Fruit fly (Drosophila melanogaster) whole organism, embryonic: ENCODE results near the gene Bx42.

Experiments used
- Antp ChIP-seq: fragments of 200-800 bp; sonication (Bioruptor generic); optimal IDR thresholded peaks from 3 replicates; lab custom pipeline; 2016; ENCODE audit warnings: missing biosample characterization, missing genetic modification characterization
- B-H2 ChIP-seq: fragments of 200-800 bp; sonication (Bioruptor generic); optimal IDR thresholded peaks from 2 replicates; lab custom pipeline; 2018; ENCODE audit warnings: missing biosample characterization, mild to moderate bottlenecking, missing genetic modification characterization
- BtbVII ChIP-seq: fragments of 200-800 bp; sonication (Bioruptor generic); optimal IDR thresholded peaks from 3 replicates; lab custom pipeline; 2017; ENCODE audit warnings: missing biosample characterization, mild to moderate bottlenecking, missing genetic modification characterization
- CG10147 ChIP-seq: fragments of 200-800 bp; sonication (Bioruptor generic); optimal IDR thresholded peaks from 2 replicates; lab custom pipeline; 2019; ENCODE audit warnings: missing biosample characterization, mild to moderate bottlenecking, missing genetic modification characterization, moderate library complexity
- CG10321 ChIP-seq: fragments of 200-800 bp; sonication (Bioruptor generic); IDR thresholded peaks from 2 replicates; pipeline ENCODE4 v1.3.6; 2022; ENCODE audit warnings: missing biosample characterization, missing genetic modification characterization
- CG10979 ChIP-seq: fragments of 200-800 bp; sonication (Bioruptor generic); optimal IDR thresholded peaks from 2 replicates; lab custom pipeline; 2018; ENCODE audit warnings: missing biosample characterization, mild to moderate bottlenecking, missing genetic modification characterization, moderate library complexity
- CG11085 ChIP-seq: fragments of 200-800 bp; sonication (Bioruptor generic); IDR thresholded peaks from 2 replicates; pipeline ENCODE4 v1.3.6; 2022; ENCODE audit warnings: missing biosample characterization, missing genetic modification characterization
- CG11456 ChIP-seq: fragments of 200-800 bp; sonication (Bioruptor generic); IDR thresholded peaks from 3 replicates; pipeline ENCODE4 v1.3.6; 2022; ENCODE audit warnings: missing biosample characterization, missing genetic modification characterization
- CG11695 ChIP-seq: fragments of 200-800 bp; sonication (Bioruptor generic); IDR thresholded peaks from 3 replicates; pipeline ENCODE4 v1.3.6; 2022; ENCODE audit warnings: missing biosample characterization, missing genetic modification characterization
- CG12659 ChIP-seq: fragments of 200-800 bp; sonication (Bioruptor generic); optimal IDR thresholded peaks from 3 replicates; lab custom pipeline; 2017; ENCODE audit warnings: mild to moderate bottlenecking, missing biosample characterization, missing genetic modification reagents, missing genetic modification characterization
- CG15073 ChIP-seq: fragments of 200-800 bp; sonication (Bioruptor generic); optimal IDR thresholded peaks from 2 replicates; lab custom pipeline; 2016; ENCODE audit warnings: missing biosample characterization, missing genetic modification characterization
- CG1602 ChIP-seq: fragments of 200-800 bp; sonication (Bioruptor generic); optimal IDR thresholded peaks from 3 replicates; lab custom pipeline; 2016; ENCODE audit warnings: missing biosample characterization, missing genetic modification characterization
- CG1792 ChIP-seq: fragments of 200-800 bp; sonication (Bioruptor generic); optimal IDR thresholded peaks from 2 replicates; lab custom pipeline; 2016; ENCODE audit warnings: missing biosample characterization, missing genetic modification characterization
- CG2678 ChIP-seq: fragments of 200-800 bp; sonication (Bioruptor generic); optimal IDR thresholded peaks from 3 replicates; lab custom pipeline; 2019; ENCODE audit warnings: missing biosample characterization, mild to moderate bottlenecking, missing genetic modification characterization, moderate library complexity
- CG30431 ChIP-seq: fragments of 200-800 bp; sonication (Bioruptor generic); optimal IDR thresholded peaks from 2 replicates; lab custom pipeline; 2017; ENCODE audit warnings: missing biosample characterization, missing genetic modification characterization
- CG3065 ChIP-seq: fragments of 200-800 bp; sonication (Bioruptor generic); optimal IDR thresholded peaks from 2 replicates; lab custom pipeline; 2016; ENCODE audit warnings: missing biosample characterization, missing genetic modification characterization
- CG3163 ChIP-seq: fragments of 200-800 bp; sonication (Bioruptor generic); optimal IDR thresholded peaks from 3 replicates; lab custom pipeline; 2016; ENCODE audit warnings: missing biosample characterization, missing genetic modification characterization
- CG34422 ChIP-seq: fragments of 200-800 bp; sonication (Bioruptor generic); IDR thresholded peaks from 3 replicates; pipeline ENCODE4 v1.3.6; 2022; ENCODE audit warnings: missing biosample characterization, missing genetic modification characterization
- CG43689 ChIP-seq: fragments of 200-800 bp; sonication (Bioruptor generic); IDR thresholded peaks from 2 replicates; pipeline ENCODE4 v1.3.6; 2022; ENCODE audit warnings: missing biosample characterization, missing genetic modification characterization
- Deaf1 ChIP-seq: fragments of 200-800 bp; optimal IDR thresholded peaks from 3 replicates; lab custom pipeline; 2019; ENCODE audit warnings: missing biosample characterization, mild to moderate bottlenecking, missing genetic modification characterization, moderate library complexity
- Doc2 ChIP-seq: fragments of 200-800 bp; sonication (Bioruptor generic); IDR thresholded peaks from 2 replicates; pipeline ENCODE4 v1.3.6; 2022; ENCODE audit warnings: missing biosample characterization, missing genetic modification characterization
- H2.0 ChIP-seq: fragments of 200-800 bp; sonication (Bioruptor generic); IDR thresholded peaks from 2 replicates; pipeline ENCODE4 v1.3.6; 2022; ENCODE audit warnings: missing biosample characterization, missing genetic modification characterization
- HLH3B ChIP-seq: fragments of 200-800 bp; sonication (Bioruptor generic); IDR thresholded peaks from 2 replicates; pipeline ENCODE4 v1.3.6; 2022; ENCODE audit warnings: missing biosample characterization, missing genetic modification characterization
- Sox102F ChIP-seq: fragments of 200-800 bp; sonication (Bioruptor generic); optimal IDR thresholded peaks from 2 replicates; lab custom pipeline; 2018; ENCODE audit warnings: missing biosample characterization, mild to moderate bottlenecking, missing genetic modification characterization, moderate library complexity
- Sry-β ChIP-seq: fragments of 200-800 bp; sonication (Bioruptor generic); optimal IDR thresholded peaks from 2 replicates; lab custom pipeline; 2018; ENCODE audit warnings: missing biosample characterization, mild to moderate bottlenecking, missing genetic modification characterization, moderate library complexity
- Stat92E ChIP-seq, 3 experiments: fragments of >200 bp in 2 of 3; fragments of 200-800 bp in 1 of 3; sonication (Bioruptor generic) in 1 of 3; optimal IDR thresholded peaks; 2 replicates each; lab custom pipeline; 2017 to 2019; ENCODE audit warnings: missing biosample characterization in 3 of 3, missing genetic modification characterization in 3 of 3, mild to moderate bottlenecking in 1 of 3, moderate library complexity in 1 of 3
- ash1 ChIP-seq: fragments of 200-800 bp; sonication (Bioruptor generic); optimal IDR thresholded peaks from 2 replicates; lab custom pipeline; 2018; ENCODE audit warnings: missing biosample characterization, mild to moderate bottlenecking, missing genetic modification characterization
- bbx ChIP-seq: fragments of 200-800 bp; sonication (Bioruptor generic); IDR thresholded peaks from 2 replicates; pipeline ENCODE4 v1.3.6; 2022; ENCODE audit warnings: missing biosample characterization, missing genetic modification characterization; ENCODE audit not compliant: partially characterized antibody
- cas ChIP-seq: fragments of 200-800 bp; sonication (Bioruptor generic); IDR thresholded peaks from 2 replicates; pipeline ENCODE4 v1.3.6; 2022; ENCODE audit warnings: missing biosample characterization, missing genetic modification characterization
- croc ChIP-seq: fragments of 200-800 bp; sonication (Bioruptor generic); conservative IDR thresholded peaks from 3 replicates; pipeline ENCODE4 v1.3.6; 2022; ENCODE audit warnings: missing biosample characterization, missing genetic modification characterization
- dysf ChIP-seq: fragments of 200-800 bp; sonication (Bioruptor generic); IDR thresholded peaks from 3 replicates; pipeline ENCODE4 v1.3.6; 2022; ENCODE audit warnings: missing biosample characterization, missing genetic modification characterization
- en ChIP-seq: fragments of 200-800 bp; sonication (Bioruptor generic); optimal IDR thresholded peaks from 2 replicates; lab custom pipeline; 2016; ENCODE audit warnings: missing biosample characterization, missing genetic modification characterization
- esg ChIP-seq: fragments of 200-800 bp; sonication (Bioruptor generic); conservative IDR thresholded peaks from 2 replicates; pipeline ENCODE4 v1.3.6; 2022; ENCODE audit warnings: missing biosample characterization, missing genetic modification characterization
- ewg ChIP-seq: fragments of 200-800 bp; sonication (Bioruptor generic); optimal IDR thresholded peaks from 3 replicates; lab custom pipeline; 2017; ENCODE audit warnings: mild to moderate bottlenecking, missing biosample characterization, missing genetic modification reagents, missing genetic modification characterization
- gcm ChIP-seq: fragments of 200-800 bp; sonication (Bioruptor generic); optimal IDR thresholded peaks from 2 replicates; lab custom pipeline; 2019; ENCODE audit warnings: missing biosample characterization, mild to moderate bottlenecking, missing genetic modification characterization, moderate library complexity
- gsb ChIP-seq: fragments of 200-800 bp; sonication (Bioruptor generic); IDR thresholded peaks from 2 replicates; pipeline ENCODE4 v1.3.6; 2022; ENCODE audit warnings: missing biosample characterization, missing genetic modification characterization
- gsb-n ChIP-seq: fragments of 200-800 bp; sonication (Bioruptor generic); optimal IDR thresholded peaks from 3 replicates; lab custom pipeline; 2018; ENCODE audit warnings: missing biosample characterization, mild to moderate bottlenecking, missing genetic modification characterization
- inv ChIP-seq: fragments of 200-800 bp; sonication (Bioruptor generic); IDR thresholded peaks from 2 replicates; pipeline ENCODE4 v1.3.6; 2022; ENCODE audit warnings: missing biosample characterization, missing genetic modification characterization; ENCODE audit not compliant: partially characterized antibody
- klu ChIP-seq: fragments of 200-800 bp; sonication (Bioruptor generic); IDR thresholded peaks from 2 replicates; pipeline ENCODE4 v1.3.6; 2022; ENCODE audit warnings: missing biosample characterization, missing genetic modification characterization
- lab ChIP-seq: fragments of 200-800 bp; sonication (Bioruptor generic); optimal IDR thresholded peaks from 3 replicates; lab custom pipeline; 2017; ENCODE audit warnings: missing biosample characterization, missing genetic modification characterization, mild to moderate bottlenecking, moderate library complexity, missing genetic modification reagents
- nmo ChIP-seq: fragments of 200-800 bp; sonication (Bioruptor generic); optimal IDR thresholded peaks from 2 replicates; lab custom pipeline; 2018; ENCODE audit warnings: missing biosample characterization, mild to moderate bottlenecking, missing genetic modification characterization, moderate library complexity
- otp ChIP-seq: fragments of 200-800 bp; sonication (Bioruptor generic); IDR thresholded peaks from 3 replicates; pipeline ENCODE4, ENCODE4 v1.3.6; 2022; ENCODE audit warnings: missing biosample characterization, missing genetic modification characterization
- pita ChIP-seq: fragments of 200-800 bp; sonication (Bioruptor generic); optimal IDR thresholded peaks from 2 replicates; lab custom pipeline; 2017; ENCODE audit warnings: missing biosample characterization, mild to moderate bottlenecking, missing genetic modification characterization
- pros ChIP-seq: fragments of 200-800 bp; sonication (Bioruptor generic); optimal IDR thresholded peaks from 3 replicates; lab custom pipeline; 2019; ENCODE audit warnings: missing biosample characterization, mild to moderate bottlenecking, missing genetic modification characterization, moderate library complexity
- row ChIP-seq: fragments of 200-800 bp; sonication (Bioruptor generic); IDR thresholded peaks from 3 replicates; pipeline ENCODE4 v1.3.6; 2022; ENCODE audit warnings: missing biosample characterization, missing genetic modification characterization
- run ChIP-seq: fragments of 200-800 bp; sonication (Bioruptor generic); optimal IDR thresholded peaks from 3 replicates; lab custom pipeline; 2018; ENCODE audit warnings: missing biosample characterization, mild to moderate bottlenecking, missing genetic modification characterization
- shn ChIP-seq: fragments of 200-800 bp; sonication (Bioruptor generic); optimal IDR thresholded peaks from 3 replicates; lab custom pipeline; 2016; ENCODE audit warnings: missing biosample characterization, missing genetic modification characterization
- slp2 ChIP-seq: fragments of 200-800 bp; sonication (Bioruptor generic); optimal IDR thresholded peaks from 2 replicates; lab custom pipeline; 2016; ENCODE audit warnings: missing biosample characterization, missing genetic modification characterization
- tna ChIP-seq: fragments of 200-800 bp; sonication (Bioruptor generic); IDR thresholded peaks from 2 replicates; pipeline ENCODE4 v1.3.6; 2022; ENCODE audit warnings: missing biosample characterization, missing genetic modification characterization; ENCODE audit not compliant: partially characterized antibody
- unpg ChIP-seq: fragments of 200-800 bp; sonication (Bioruptor generic); optimal IDR thresholded peaks from 3 replicates; lab custom pipeline; 2018; ENCODE audit warnings: missing biosample characterization, mild to moderate bottlenecking, missing genetic modification characterization, moderate library complexity
- z ChIP-seq: fragments of 200-800 bp; sonication (Bioruptor generic); IDR thresholded peaks from 3 replicates; pipeline ENCODE4 v1.3.6; 2022; ENCODE audit warnings: missing biosample characterization, missing genetic modification characterization

Gene Bx42

dm6 chrX:9141219-9141618 lies 34.8 kb upstream of the Bx42 start (continued):
- TF ChIP-seq inv (GFP tag; lab: Robert Waterston, UW) (no peak), dysf (GFP tag; lab: Robert Waterston, UW) (peak; percentile 89), row (peak; percentile 93), otp (peak; percentile 88), CG43689 (GFP tag; lab: Robert Waterston, UW) (peak; percentile 30; the same call in 1 of the 2 replicates), CG11695 (GFP tag; lab: Robert Waterston, UW) (peak; percentile 67; the same call in 1 of the 3 replicates), klu (GFP tag; lab: Robert Waterston, UW) (peak; percentile 45; the same call in 1 of the 2 replicates), Antp (GFP tag; lab: Kevin White, UChicago) (peak; percentile 86), BtbVII (peak; percentile 18), shn (GFP tag; lab: Kevin White, UChicago) (peak; percentile 43), CG3065 (GFP tag; lab: Kevin White, UChicago) (peak; percentile 20), tna (GFP tag; lab: Robert Waterston, UW) (no peak), pita (GFP tag; lab: Kevin White, UChicago) (no peak), slp2 (GFP tag; lab: Kevin White, UChicago) (peak; percentile 58), lab (GFP tag; lab: Kevin White, UChicago) (no peak), CG3163 (peak; percentile 14), HLH3B (GFP tag; lab: Robert Waterston, UW) (peak; percentile 88), CG30431 (GFP tag; lab: Kevin White, UChicago) (peak; percentile 72), gsb (GFP tag; lab: Robert Waterston, UW) (peak; percentile 60), CG10979 (tag; lab: Kevin White, UChicago) (peak; percentile 76), CG34422 (GFP tag; lab: Robert Waterston, UW) (peak; percentile 88), nmo (GFP tag; lab: Kevin White, UChicago) (peak; percentile 74), CG15073 (GFP tag; lab: Kevin White, UChicago) (no peak), en (GFP tag; lab: Kevin White, UChicago) (no peak), ewg (peak; percentile 53), pros (GFP tag; lab: Kevin White, UChicago) (peak; percentile 75), CG1602 (GFP tag; lab: Kevin White, UChicago) (peak; percentile 43), run (tag; lab: Kevin White, UChicago) (peak; percentile 22), CG11456 (peak; percentile 82), cas (no peak), gsb-n (peak; percentile 60), Deaf1 (tag; lab: Kevin White, UChicago) (peak; percentile 10), CG1792 (GFP tag; lab: Kevin White, UChicago) (peak; percentile 63), H2.0 (GFP tag; lab: Robert Waterston, UW) (peak; percentile 86), esg (GFP tag; lab: Robert Waterston, UW) (peak; percentile 74), z (GFP tag; lab: Robert Waterston, UW) (peak; percentile 25; the same call in 1 of the 3 replicates), Sry-β (GFP tag; lab: Kevin White, UChicago) (no peak), ash1 (GFP tag; lab: Kevin White, UChicago) (no peak), B-H2 (GFP tag; lab: Kevin White, UChicago) (no peak), CG10147 (GFP tag; lab: Kevin White, UChicago) (no peak), CG10321 (GFP tag; lab: Robert Waterston, UW) (no peak), unpg (GFP tag; lab: Kevin White, UChicago) (peak; percentile 69), gcm (GFP tag; lab: Kevin White, UChicago) (peak; percentile 66), CG12659 (GFP tag; lab: Kevin White, UChicago) (peak; percentile 58), CG2678 (peak; percentile 78), bbx (GFP tag; lab: Robert Waterston, UW) (no peak), Stat92E (GFP tag; optimal IDR thresholded peaks at IDR 0.05; lab: Kevin White, UChicago) (no peak), croc (GFP tag; lab: Robert Waterston, UW) (peak; percentile 75), Sox102F (GFP tag; lab: Kevin White, UChicago) (no peak), CG11085 (GFP tag; lab: Robert Waterston, UW) (peak; percentile 75), Doc2 (GFP tag; lab: Robert Waterston, UW) (no peak)
